Worm (Caenorhabditis elegans): ENCODE results near the gene ced-8.

DNA sequence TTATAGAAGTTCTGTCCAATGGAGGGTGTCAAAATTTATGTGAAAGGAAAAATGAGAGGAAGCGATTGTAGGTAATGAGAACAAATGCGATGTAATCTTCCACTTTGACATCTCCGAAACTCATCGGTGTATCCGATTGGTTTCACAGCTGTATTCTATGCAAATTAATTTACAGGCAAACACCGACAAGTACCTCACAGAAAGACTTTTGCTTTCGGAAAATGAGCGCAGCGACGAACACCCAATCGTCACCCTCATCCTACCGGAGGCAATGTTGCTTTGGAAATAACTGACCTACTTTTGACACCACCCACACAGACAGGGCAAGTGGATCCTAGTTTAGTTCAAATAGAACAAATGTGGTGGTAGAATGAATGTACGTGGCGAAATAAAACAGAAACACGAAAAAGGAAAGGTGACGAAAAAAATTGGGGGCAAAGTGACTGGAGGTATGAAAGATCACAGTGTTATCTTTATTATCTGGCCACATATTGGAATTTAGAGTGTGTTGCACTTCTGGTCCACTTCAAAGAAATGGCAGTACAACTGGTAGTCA lies 47.2 kb upstream of the ced-8 start:
- TF ChIP-seq ceh-82 (tag; optimal IDR thresholded peaks at IDR 0.05) (no peak), pqm-1 (tag; optimal IDR thresholded peaks at IDR 0.05) (no peak), aly-2 (tag; optimal IDR thresholded peaks at IDR 0.05) (no peak), nhr-77 (tag; optimal IDR thresholded peaks at IDR 0.05) (no peak), ama-1 (optimal IDR thresholded peaks at IDR 0.05) (no peak), nhr-237 (tag; optimal IDR thresholded peaks at IDR 0.05) (no peak), nhr-76 (tag; optimal IDR thresholded peaks at IDR 0.05) (no peak), nhr-12 (tag; optimal IDR thresholded peaks at IDR 0.05) (no peak), pha-4 (tag; optimal IDR thresholded peaks at IDR 0.05) (no peak), nhr-25 (tag; optimal IDR thresholded peaks at IDR 0.05) (no peak), lin-39 (tag; optimal IDR thresholded peaks at IDR 0.05) (no peak)
